Worm (Caenorhabditis elegans): ENCODE measurements around the gene tag-209.

- TF ChIP-seq cog-1 (tag; optimal IDR thresholded peaks at IDR 0.05): no peak
- TF ChIP-seq flt-1 (GFP tag; IDR thresholded peaks at IDR 0.05): no peak
- TF ChIP-seq ztf-29 (GFP tag; IDR thresholded peaks at IDR 0.05): no peak
- no peak for TF ChIP-seq tab-1 (GFP tag; IDR thresholded peaks at IDR 0.05)
- TF ChIP-seq ref-1 (GFP tag; conservative IDR thresholded peaks at IDR 0.05): no peak
Observed at ce11 chrII:10793393-10793792, 6.3 kb downstream of the tag-209 start, which contains the start of gene vps-11.
